Worm (Caenorhabditis elegans) whole organism, L1 larva: ENCODE results near the gene C14A4.12.

Experiments used
- C34B4.2 ChIP-seq: sonication (generic microtip); optimal IDR thresholded peaks from 2 replicates; lab custom pipeline; 2017; ENCODE audit warnings: mild to moderate bottlenecking, missing genetic modification characterization, missing compliant biosample characterization
- Y116A8C.19 ChIP-seq: sonication (generic microtip); optimal IDR thresholded peaks from 2 replicates; lab custom pipeline; 2016; ENCODE audit warnings: missing compliant biosample characterization, missing genetic modification characterization, borderline replicate concordance
- alr-1 ChIP-seq: fragments of 200-800 bp; sonication (Bioruptor generic); optimal IDR thresholded peaks from 2 replicates; lab custom pipeline; 2018; ENCODE audit warnings: borderline replicate concordance, mild to moderate bottlenecking, missing genetic modification characterization, missing compliant biosample characterization
- ceh-63 ChIP-seq: fragments of 200-800 bp; sonication (Bioruptor generic); optimal IDR thresholded peaks from 2 replicates; lab custom pipeline; 2018; ENCODE audit warnings: mild to moderate bottlenecking, missing genetic modification characterization, missing compliant biosample characterization
- ceh-8 ChIP-seq: fragments of 200-800 bp; sonication (Bioruptor generic); optimal IDR thresholded peaks from 2 replicates; lab custom pipeline; 2018; ENCODE audit warnings: mild to moderate bottlenecking, missing genetic modification characterization, moderate library complexity, missing compliant biosample characterization
- ceh-82 ChIP-seq, 3 experiments: fragments of 150-350 bp in 1 of 3; sonication (generic microtip) in 2 of 3; optimal IDR thresholded peaks; 2 replicates each; lab custom pipeline; 2014 to 2017; ENCODE audit warnings: missing biosample characterization in 3 of 3, missing genetic modification characterization in 3 of 3
- ceh-90 ChIP-seq: sonication (generic microtip); optimal IDR thresholded peaks from 2 replicates; lab custom pipeline; 2016; ENCODE audit warnings: missing genetic modification characterization, missing compliant biosample characterization
- dsc-1 ChIP-seq: sonication (generic microtip); optimal IDR thresholded peaks from 2 replicates; lab custom pipeline; 2016; ENCODE audit warnings: mild to moderate bottlenecking, missing genetic modification characterization, missing compliant biosample characterization
- efl-1 ChIP-seq, 4 experiments: fragments of 150-350 bp; optimal IDR thresholded peaks in 3 of 4; peaks in 1 of 4; 1 replicate in 1 of 4; 2 replicates in 3 of 4; lab custom pipeline; 2014; ENCODE audit warnings: missing biosample characterization in 2 of 4, missing genetic modification characterization in 2 of 4, missing genetic modification reagents in 2 of 4
- efl-3 ChIP-seq: fragments of 200-800 bp; sonication (Bioruptor generic); optimal IDR thresholded peaks from 2 replicates; lab custom pipeline; 2018; ENCODE audit warnings: mild to moderate bottlenecking, missing genetic modification characterization, missing compliant biosample characterization
- egl-13 ChIP-seq: sonication (generic microtip); optimal IDR thresholded peaks from 2 replicates; lab custom pipeline; 2016; ENCODE audit warnings: missing genotype, missing genetic modification reagents, missing genetic modification characterization, missing compliant biosample characterization
- egl-27 ChIP-seq, 2 experiments: fragments of 150-350 bp in 1 of 2; sonication (generic microtip); optimal IDR thresholded peaks; 3 replicates each; lab custom pipeline; 2017 to 2018; ENCODE audit warnings: missing biosample characterization in 2 of 2, missing genetic modification characterization in 2 of 2, missing genetic modification reagents in 2 of 2
- elt-2 ChIP-seq: sonication (generic microtip); optimal IDR thresholded peaks from 2 replicates; lab custom pipeline; 2016; ENCODE audit warnings: missing genetic modification characterization, mild to moderate bottlenecking, inconsistent platforms, missing compliant biosample characterization, missing genetic modification reagents
- elt-3 ChIP-seq, 6 experiments: fragments of 150-350 bp in 1 of 6; sonication (generic microtip); optimal IDR thresholded peaks; 2 replicates each; lab custom pipeline; 2017 to 2018; ENCODE audit warnings: missing biosample characterization in 6 of 6, missing genetic modification characterization in 6 of 6, inconsistent platforms in 1 of 6
- ets-5 ChIP-seq: fragments of 200-800 bp; sonication (Bioruptor generic); IDR thresholded peaks from 2 replicates; pipeline ENCODE4 v1.3.6; 2022; ENCODE audit warnings: missing genetic modification characterization, missing compliant biosample characterization
- fkh-4 ChIP-seq: sonication (generic microtip); optimal IDR thresholded peaks from 2 replicates; lab custom pipeline; 2016; ENCODE audit warnings: missing compliant biosample characterization, missing genetic modification characterization, borderline replicate concordance
- hlh-17 ChIP-seq: fragments of 200-800 bp; sonication (Bioruptor generic); optimal IDR thresholded peaks from 2 replicates; lab custom pipeline; 2018; ENCODE audit warnings: missing genetic modification characterization, mild to moderate bottlenecking, missing compliant biosample characterization, moderate library complexity, borderline replicate concordance
- lin-13 ChIP-seq: fragments of 150-350 bp; optimal IDR thresholded peaks from 2 replicates; lab custom pipeline; 2014; ENCODE audit warnings: missing biosample characterization, missing genetic modification reagents, missing genetic modification characterization
- lin-15B ChIP-seq: fragments of 150-350 bp; sonication (generic microtip); optimal IDR thresholded peaks from 3 replicates; lab custom pipeline; 2014; ENCODE audit warnings: missing biosample characterization, missing genetic modification characterization
- lin-35 ChIP-seq, 2 experiments: fragments of 150-350 bp; optimal IDR thresholded peaks; 2 replicates each; lab custom pipeline; 2014; ENCODE audit warnings: missing biosample characterization in 2 of 2, missing genetic modification characterization in 2 of 2, missing genetic modification reagents in 2 of 2
- lsy-2 ChIP-seq, 2 experiments: fragments of 150-350 bp; optimal IDR thresholded peaks; 2 replicates each; lab custom pipeline; 2014; ENCODE audit warnings: missing biosample characterization in 2 of 2, missing genetic modification characterization in 2 of 2
- mab-9 ChIP-seq: fragments of 200-800 bp; sonication (Bioruptor generic); IDR thresholded peaks from 2 replicates; pipeline ENCODE4 v1.3.6; 2022; ENCODE audit warnings: missing genetic modification reagents, missing genetic modification characterization, missing compliant biosample characterization
- nhr-71 ChIP-seq: sonication (generic microtip); optimal IDR thresholded peaks from 2 replicates; lab custom pipeline; 2016; ENCODE audit warnings: mild to moderate bottlenecking, missing genetic modification characterization, moderate library complexity, missing compliant biosample characterization
- nhr-77 ChIP-seq: fragments of 150-350 bp; optimal IDR thresholded peaks from 2 replicates; lab custom pipeline; 2014; ENCODE audit warnings: missing biosample characterization, missing genetic modification characterization
- nhr-84 ChIP-seq: sonication (generic microtip); optimal IDR thresholded peaks from 2 replicates; lab custom pipeline; 2017; ENCODE audit warnings: missing biosample characterization, missing genetic modification characterization
- nhr-90 ChIP-seq: sonication (generic microtip); optimal IDR thresholded peaks from 2 replicates; lab custom pipeline; 2016; ENCODE audit warnings: mild to moderate bottlenecking, missing genetic modification characterization, missing compliant biosample characterization; ENCODE audit not compliant: poor library complexity
- pax-3 ChIP-seq: fragments of 200-800 bp; sonication (Bioruptor generic); optimal IDR thresholded peaks from 2 replicates; lab custom pipeline; 2018; ENCODE audit warnings: mild to moderate bottlenecking, missing genetic modification characterization, moderate library complexity, missing compliant biosample characterization
- rnt-1 ChIP-seq: sonication (generic microtip); optimal IDR thresholded peaks from 2 replicates; lab custom pipeline; 2016; ENCODE audit warnings: mild to moderate bottlenecking, missing genetic modification characterization, moderate library complexity, missing compliant biosample characterization
- snu-23 ChIP-seq: sonication (generic microtip); optimal IDR thresholded peaks from 2 replicates; lab custom pipeline; 2016; ENCODE audit warnings: missing genetic modification characterization, missing compliant biosample characterization
- tbx-2 ChIP-seq: sonication (generic microtip); optimal IDR thresholded peaks from 2 replicates; lab custom pipeline; 2016; ENCODE audit warnings: missing genetic modification characterization, missing compliant biosample characterization
- unc-62 ChIP-seq: fragments of 150-350 bp; optimal IDR thresholded peaks from 2 replicates; lab custom pipeline; 2014; ENCODE audit warnings: missing biosample characterization, missing genetic modification reagents, missing genetic modification characterization
- unc-86 ChIP-seq: sonication (generic microtip); optimal IDR thresholded peaks from 2 replicates; lab custom pipeline; 2016; ENCODE audit warnings: missing genetic modification characterization, missing compliant biosample characterization
- ztf-11 ChIP-seq, 2 experiments: sonication (generic microtip); optimal IDR thresholded peaks; 2 replicates each; lab custom pipeline; 2016 to 2017; ENCODE audit warnings: missing genetic modification characterization in 2 of 2, missing biosample characterization in 1 of 2, missing compliant biosample characterization in 1 of 2

C14A4.12 gene

ce11 chrII:10578843-10579430, 33.9 kb upstream of the C14A4.12 start, which contains the start of gene rpb-6 (continued):
- TF ChIP-seq lsy-2 (tag; optimal IDR thresholded peaks at IDR 0.05; lab: Kevin White, UChicago) = peak; percentile 52 to 86

DNA sequence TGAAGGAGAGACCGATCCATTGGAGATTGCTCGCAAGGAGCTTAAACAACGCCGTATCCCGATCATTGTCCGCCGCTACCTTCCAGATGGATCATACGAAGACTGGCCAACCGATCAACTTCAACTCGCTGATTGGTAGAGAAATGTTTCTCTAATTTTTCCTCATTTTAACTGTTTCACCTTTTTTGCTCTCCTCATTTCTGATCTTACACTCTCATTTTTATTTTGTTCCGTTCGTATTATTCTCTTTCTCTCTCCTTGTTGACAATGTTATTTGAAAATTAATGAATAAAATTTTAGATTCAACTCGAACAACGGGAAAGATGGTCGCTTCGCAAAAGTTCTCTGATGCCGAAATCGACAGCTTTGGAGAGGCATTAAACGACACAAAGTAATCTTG, 33.2 kb upstream of the C14A4.12 start, which contains the start of gene dohh-1:
dohh-1 (plus strand) TSS at position 301 of the 400 bp plus-strand sequence.
- no peak for TF ChIP-seq lin-15B (tag; lab: Kevin White, UChicago)
- no peak for TF ChIP-seq efl-1 (optimal IDR thresholded peaks at IDR 0.05; lab: Kevin White, UChicago)
- peak in 1 of 2 experiments; percentile 14 for TF ChIP-seq efl-1 (GFP tag; optimal IDR thresholded peaks at IDR 0.05 in 1 of 2; lab: Kevin White, UChicago)

ce11 chrII:10580833-10581232, 32.0 kb upstream of the C14A4.12 start, which contains the start of gene dap-3:
Gene dap-3 (plus strand): TSS chrII:10581133.
- no peak for TF ChIP-seq unc-86 (tag; lab: Kevin White, UChicago)
- no peak for TF ChIP-seq ceh-63 (GFP tag; lab: Kevin White, UChicago)

- TF ChIP-seq lin-13 (no peak), ceh-82 (tag; optimal IDR thresholded peaks at IDR 0.05; lab: Kevin White, UChicago) (no peak), efl-3 (GFP tag; lab: Kevin White, UChicago) (no peak), ztf-11 (tag; optimal IDR thresholded peaks at IDR 0.05; lab: Kevin White, UChicago) (no peak), unc-62 (GFP tag; lab: Kevin White, UChicago) (no peak), elt-3 (tag; optimal IDR thresholded peaks at IDR 0.05; lab: Kevin White, UChicago) (no peak)
Measured at ce11 chrII:10582318-10582717, 30.5 kb upstream of the C14A4.12 start, which contains the start of gene mrps-22. Gene mrps-22 (plus strand): TSS chrII:10582618.

DNA sequence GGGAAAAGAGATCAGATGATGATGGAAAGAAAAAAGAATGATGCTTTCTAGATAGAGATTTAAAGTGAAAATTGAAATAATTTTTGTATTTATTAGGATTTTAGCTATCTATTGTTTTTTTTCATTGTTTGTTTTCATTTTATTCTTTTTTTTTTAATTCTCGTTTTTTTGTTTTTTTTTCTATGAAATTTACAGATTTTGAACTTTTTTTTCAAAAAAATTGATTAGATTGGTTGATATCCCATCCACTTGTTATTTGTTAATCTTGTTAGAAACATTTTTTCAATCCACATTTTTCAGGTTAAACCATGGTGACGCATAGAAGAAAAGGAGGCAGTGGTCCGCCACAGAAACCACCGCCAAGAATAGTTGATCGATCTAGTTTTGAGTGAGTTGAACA, 28.8 kb upstream of the C14A4.12 start, which contains the start of gene algn-9:
algn-9 (plus strand) TSS at position 301 of the 400 bp plus-strand sequence.
- no peak for TF ChIP-seq nhr-77
- no peak for TF ChIP-seq ceh-90 (tag; lab: Kevin White, UChicago)
- no peak for TF ChIP-seq lin-35 (GFP tag; optimal IDR thresholded peaks at IDR 0.05; lab: Kevin White, UChicago)

- TF ChIP-seq Y116A8C.19 (tag; lab: Kevin White, UChicago) = no peak
- no peak for TF ChIP-seq nhr-84
- TF ChIP-seq hlh-17 = no peak
- TF ChIP-seq nhr-71 (tag; lab: Kevin White, UChicago) = no peak
- no peak for TF ChIP-seq ceh-8 (GFP tag; lab: Kevin White, UChicago)
- no peak for TF ChIP-seq fkh-4
- TF ChIP-seq snu-23 = no peak
- no peak for TF ChIP-seq nhr-90 (tag; lab: Kevin White, UChicago)
- no peak for TF ChIP-seq elt-2 (tag; lab: Kevin White, UChicago)
- TF ChIP-seq pax-3 (tag; lab: Kevin White, UChicago) = no peak
- no peak for TF ChIP-seq elt-3 (tag; optimal IDR thresholded peaks at IDR 0.05; lab: Kevin White, UChicago)
- TF ChIP-seq ets-5 = no peak
Measured at ce11 chrII:10587742-10588141, 25.1 kb upstream of the C14A4.12 start, which contains the start of gene crn-3. Gene crn-3 (plus strand): TSS chrII:10588042.

DNA sequence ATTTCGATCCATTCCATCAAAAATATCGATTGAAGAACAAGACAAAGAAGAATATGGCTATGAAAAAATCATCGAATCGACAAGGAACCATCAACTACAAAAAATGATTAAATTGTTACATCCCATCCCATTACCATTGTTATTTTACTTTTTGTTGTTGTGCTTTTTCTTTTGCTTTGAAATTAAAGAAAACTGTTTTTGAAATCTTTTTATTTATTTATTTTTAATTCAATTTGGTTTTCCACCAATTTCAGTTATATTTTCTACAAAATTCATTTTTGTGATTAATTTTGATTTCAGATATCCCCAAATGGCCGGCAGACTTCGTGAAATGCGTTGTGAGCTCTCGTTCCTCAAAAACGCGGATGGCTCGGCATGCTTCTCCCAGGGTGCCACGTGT, 20.4 kb upstream of the C14A4.12 start, which contains the start of gene crn-5:
crn-5 (plus strand) TSS at position 301 of the 400 bp plus-strand sequence.
- TF ChIP-seq tbx-2 (tag; lab: Kevin White, UChicago) (no peak), dsc-1 (tag; lab: Kevin White, UChicago) (no peak), mab-9 (no peak), rnt-1 (tag; lab: Kevin White, UChicago) (no peak), C34B4.2 (tag; lab: Kevin White, UChicago) (no peak), egl-27 (tag; optimal IDR thresholded peaks at IDR 0.05; lab: Kevin White, UChicago) (no peak), egl-13 (tag; lab: Kevin White, UChicago) (no peak), fkh-4 (no peak), alr-1 (tag; lab: Kevin White, UChicago) (no peak)
